Fruit fly (Drosophila melanogaster): ENCODE data around the gene Tgi.

Tgi gene

dm6 chr3L:13479609-13480240, 6.9 kb upstream of the Tgi start (continued):
- peak; percentile 63 for TF ChIP-seq Sox100B (GFP tag; optimal IDR thresholded peaks at IDR 0.05)
- TF ChIP-seq Awh (GFP tag; IDR thresholded peaks at IDR 0.05), result 0 out of 2 replicates have a peak, but pooled peaks have one; percentile 13
- TF ChIP-seq D (optimal IDR thresholded peaks at IDR 0.05), result no peak
- no peak for TF ChIP-seq D (GFP tag; optimal IDR thresholded peaks at IDR 0.05)
- TF ChIP-seq CG31441 (GFP tag; IDR thresholded peaks at IDR 0.05), result peak; percentile 60; the same call in 1 of the 2 replicates
- TF ChIP-seq CG6654 (GFP tag; optimal IDR thresholded peaks at IDR 0.05), result peak; percentile 15
- TF ChIP-seq CG11723 (GFP tag; optimal IDR thresholded peaks at IDR 0.05), result peak; percentile 42
- TF ChIP-seq CG9817 (tag; optimal IDR thresholded peaks at IDR 0.05), result peak; percentile 54
- peak in 1 of 2 experiments; percentile 69 for TF ChIP-seq Hr51 (GFP tag; optimal IDR thresholded peaks at IDR 0.05)
- peak; percentile 43 for TF ChIP-seq CG10274 (GFP tag; optimal IDR thresholded peaks at IDR 0.05)
- peak; percentile 5 for TF ChIP-seq psq (GFP tag; optimal IDR thresholded peaks at IDR 0.05)
- no peak for TF ChIP-seq CTCF (GFP tag; optimal IDR thresholded peaks at IDR 0.05)
- peak; percentile 16; the same call in 1 of the 2 replicates for TF ChIP-seq Xrp1 (GFP tag; IDR thresholded peaks at IDR 0.05)
- TF ChIP-seq nerfin-1 (tag; optimal IDR thresholded peaks at IDR 0.05), result peak; percentile 7
- peak; percentile 35 to 53 for TF ChIP-seq dpn (GFP tag; optimal IDR thresholded peaks at IDR 0.05)
- peak; percentile 31 for TF ChIP-seq CG12219 (GFP tag; optimal IDR thresholded peaks at IDR 0.05)
- no peak for TF ChIP-seq CG11560 (tag; IDR thresholded peaks at IDR 0.05)
- peak; percentile 33 for TF ChIP-seq CG17385 (GFP tag; optimal IDR thresholded peaks at IDR 0.05)
- peak; percentile 14 for TF ChIP-seq CG10267 (tag; optimal IDR thresholded peaks at IDR 0.05)
- peak; percentile 39 for TF ChIP-seq CG13624 (GFP tag; optimal IDR thresholded peaks at IDR 0.05)
- no peak for TF ChIP-seq CG11696 (GFP tag; IDR thresholded peaks at IDR 0.05)
- TF ChIP-seq slbo (GFP tag; IDR thresholded peaks at IDR 0.05), result peak; percentile 69
- peak; percentile 55 for TF ChIP-seq CG30403 (GFP tag; optimal IDR thresholded peaks at IDR 0.05)
- TF ChIP-seq bcd (GFP tag; optimal IDR thresholded peaks at IDR 0.05), result peak; percentile 58
- TF ChIP-seq BtbVII (GFP tag; optimal IDR thresholded peaks at IDR 0.05), result peak; percentile 69
- peak; percentile 37 for TF ChIP-seq Max (GFP tag; optimal IDR thresholded peaks at IDR 0.05)
- TF ChIP-seq D19B (GFP tag; optimal IDR thresholded peaks at IDR 0.05), result peak; percentile 49
- TF ChIP-seq CG7556 (GFP tag; optimal IDR thresholded peaks at IDR 0.05), result peak; percentile 59
- peak; percentile 81 for TF ChIP-seq CG10543 (GFP tag; optimal IDR thresholded peaks at IDR 0.05)
- peak; percentile 40 for TF ChIP-seq CG15514 (GFP tag; optimal IDR thresholded peaks at IDR 0.05)
- peak; percentile 39 for TF ChIP-seq CG18262 (tag; optimal IDR thresholded peaks at IDR 0.05)
- TF ChIP-seq CG13894 (tag; optimal IDR thresholded peaks at IDR 0.05), result peak; percentile 60
- TF ChIP-seq pho (GFP tag; optimal IDR thresholded peaks at IDR 0.05), result peak; percentile 42
- TF ChIP-seq CG2199 (GFP tag; IDR thresholded peaks at IDR 0.05), result 0 out of 3 replicates have a peak, but pooled peaks have one; percentile 69
- TF ChIP-seq al (GFP tag; IDR thresholded peaks at IDR 0.05), result peak; percentile 55
- TF ChIP-seq CG13123 (GFP tag; optimal IDR thresholded peaks at IDR 0.05), result no peak
- peak; percentile 37; the same call in 1 of the 2 replicates for TF ChIP-seq CG11247 (GFP tag; IDR thresholded peaks at IDR 0.05)
- TF ChIP-seq CG2889 (GFP tag; IDR thresholded peaks at IDR 0.05), result 0 out of 3 replicates have a peak, but pooled peaks have one; percentile 12
- TF ChIP-seq otp (GFP tag; IDR thresholded peaks at IDR 0.05), result 0 out of 3 replicates have a peak, but pooled peaks have one; percentile 25
- TF ChIP-seq Dek (tag; optimal IDR thresholded peaks at IDR 0.05), result peak; percentile 52
- peak; percentile 69 for TF ChIP-seq Rfx (GFP tag; IDR thresholded peaks at IDR 0.05)
- TF ChIP-seq CG13424 (tag; optimal IDR thresholded peaks at IDR 0.05), result peak; percentile 53
- TF ChIP-seq CG12659 (GFP tag; optimal IDR thresholded peaks at IDR 0.05), result peak; percentile 57
- TF ChIP-seq ems (GFP tag; optimal IDR thresholded peaks at IDR 0.05), result peak; percentile 25
- TF ChIP-seq Poxn (GFP tag; IDR thresholded peaks at IDR 0.05), result no peak
- TF ChIP-seq CG10654 (GFP tag; optimal IDR thresholded peaks at IDR 0.05), result peak; percentile 46
- TF ChIP-seq CG6683 (GFP tag; optimal IDR thresholded peaks at IDR 0.05), result no peak
- TF ChIP-seq CG15011 (GFP tag; optimal IDR thresholded peaks at IDR 0.05), result peak; percentile 12
- peak; percentile 69 for TF ChIP-seq gem (tag; optimal IDR thresholded peaks at IDR 0.05)
- peak; percentile 38 for TF ChIP-seq CG6689 (GFP tag; IDR thresholded peaks at IDR 0.05)
